Worm (Caenorhabditis elegans): ENCODE data around the gene ZK1321.4.

DNA sequence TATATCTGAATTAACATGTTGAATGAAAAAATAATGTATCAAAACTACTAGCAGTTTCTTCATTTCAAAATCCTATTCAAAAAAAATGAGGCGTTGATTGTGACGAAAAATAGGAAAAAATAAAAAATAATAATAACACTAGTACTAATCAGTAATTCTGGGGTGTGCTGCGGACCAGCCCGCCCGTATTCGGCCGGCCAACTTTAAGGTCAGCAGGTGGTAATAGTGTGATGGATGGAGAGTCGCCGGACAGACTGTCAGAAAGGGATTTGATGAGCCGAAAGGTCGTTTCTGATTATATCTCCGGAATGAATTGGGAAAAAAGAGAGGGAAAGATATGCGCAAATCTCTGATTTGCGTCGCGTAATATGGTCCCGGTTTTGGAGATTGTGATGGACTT is 49.3 kb downstream of the ZK1321.4 start, which contains the start of gene cutl-2:
- TF ChIP-seq ztf-18 (tag; optimal IDR thresholded peaks at IDR 0.05) (no peak), tbx-9 (tag; optimal IDR thresholded peaks at IDR 0.05; ENCODE audit: borderline replicate concordance) (no peak), hlh-26 (GFP tag; conservative IDR thresholded peaks at IDR 0.05) (no peak)
